Worm (Caenorhabditis elegans): Measurements from ENCODE around the gene nsph-3.1.

DNA sequence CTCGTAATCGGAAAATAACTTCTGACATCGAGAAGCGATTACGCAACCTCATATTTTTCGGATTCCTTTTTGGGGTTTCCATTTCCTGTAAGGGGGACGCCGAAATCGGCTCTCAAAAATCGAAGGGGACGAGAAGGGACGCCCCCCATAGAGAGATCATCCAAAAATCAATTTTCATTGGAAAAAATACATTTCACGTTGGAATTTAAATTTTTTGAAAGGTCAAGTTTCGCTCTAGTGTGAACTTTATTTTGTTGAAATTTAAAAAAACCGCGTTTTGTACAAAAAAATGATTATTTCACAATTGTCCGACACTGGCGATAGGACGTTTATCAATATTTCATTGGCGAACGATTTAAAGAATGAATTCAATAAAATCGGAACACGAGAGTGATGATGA is 2.4 kb downstream of the nsph-3.1 start, which contains the start of gene Y69E1A.3:
- TF ChIP-seq cog-1 (tag; optimal IDR thresholded peaks at IDR 0.05) (no peak), med-1 (GFP tag; optimal IDR thresholded peaks at IDR 0.05; ENCODE audit: insufficient read depth) (no peak), ref-1 (GFP tag; conservative IDR thresholded peaks at IDR 0.05) (no peak), ztf-23 (GFP tag; IDR thresholded peaks at IDR 0.05) (no peak), flt-1 (GFP tag; IDR thresholded peaks at IDR 0.05) (no peak), ztf-29 (GFP tag; IDR thresholded peaks at IDR 0.05) (no peak)
